Fruit fly (Drosophila melanogaster) whole organism, embryonic: ENCODE results near the gene CG9667.

Experiments used
- CG43689 ChIP-seq: fragments of 200-800 bp; sonication (Bioruptor generic); IDR thresholded peaks from 2 replicates; pipeline ENCODE4 v1.3.6; 2022; ENCODE audit warnings: missing biosample characterization, missing genetic modification characterization
- CG9727 ChIP-seq: fragments of 200-800 bp; sonication (Bioruptor generic); optimal IDR thresholded peaks from 3 replicates; lab custom pipeline; 2017; ENCODE audit warnings: missing biosample characterization, mild to moderate bottlenecking, missing genetic modification characterization
- Dref ChIP-seq: fragments of 200-800 bp; sonication (Bioruptor generic); IDR thresholded peaks from 2 replicates; pipeline ENCODE4 v1.3.6; 2022; ENCODE audit warnings: missing biosample characterization, missing genetic modification characterization
- Sox100B ChIP-seq: fragments of 200-800 bp; sonication (Bioruptor generic); optimal IDR thresholded peaks from 3 replicates; lab custom pipeline; 2018; ENCODE audit warnings: missing biosample characterization, mild to moderate bottlenecking, missing genetic modification characterization
- luna ChIP-seq: fragments of 200-800 bp; sonication (Bioruptor generic); optimal IDR thresholded peaks from 2 replicates; lab custom pipeline; 2016; ENCODE audit warnings: missing biosample characterization, missing genetic modification characterization
- mirr ChIP-seq: fragments of 200-800 bp; sonication (Bioruptor generic); optimal IDR thresholded peaks from 3 replicates; lab custom pipeline; 2018; ENCODE audit warnings: missing biosample characterization, mild to moderate bottlenecking, missing genetic modification characterization
- tio ChIP-seq: fragments of 200-800 bp; sonication (Bioruptor generic); optimal IDR thresholded peaks from 2 replicates; lab custom pipeline; 2017; ENCODE audit warnings: missing biosample characterization, missing genetic modification characterization, inconsistent platforms
- vfl ChIP-seq: fragments of 200-800 bp; sonication (Bioruptor generic); optimal IDR thresholded peaks from 2 replicates; lab custom pipeline; 2016; ENCODE audit warnings: missing biosample characterization, missing genetic modification characterization

DNA sequence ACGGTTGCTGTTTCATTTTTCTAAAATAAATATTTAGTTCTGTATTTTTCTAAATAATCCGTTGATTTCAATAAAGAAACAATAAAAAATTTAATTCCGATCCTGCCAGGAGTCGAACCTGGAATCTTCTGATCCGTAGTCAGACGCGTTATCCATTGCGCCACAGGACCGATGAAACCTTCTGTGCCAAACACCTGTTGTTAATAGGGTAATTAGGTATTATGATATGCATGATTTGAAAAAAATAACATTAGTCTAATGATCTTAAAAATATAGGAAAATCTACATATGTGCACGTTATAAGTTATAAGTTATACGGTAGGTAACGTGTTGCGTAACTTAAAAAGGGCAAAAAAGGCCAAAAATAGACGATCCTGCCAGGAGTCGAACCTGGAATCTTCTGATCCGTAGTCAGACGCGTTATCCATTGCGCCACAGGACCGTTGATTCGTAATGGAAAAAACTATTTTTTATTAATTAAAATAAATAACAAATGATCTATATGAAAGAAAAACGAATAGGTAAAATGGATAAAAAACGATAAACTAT lies 13.8 kb upstream of the CG9667 start:
- TF ChIP-seq CG43689 (GFP tag; lab: Robert Waterston, UW) (no peak), vfl (GFP tag; lab: Kevin White, UChicago) (no peak), CG9727 (GFP tag; lab: Kevin White, UChicago) (no peak), Sox100B (GFP tag; lab: Kevin White, UChicago) (no peak), tio (no peak), Dref (GFP tag; lab: Robert Waterston, UW) (no peak), mirr (GFP tag; lab: Kevin White, UChicago) (no peak), luna (GFP tag; lab: Kevin White, UChicago) (no peak)
